Fruit fly (Drosophila melanogaster) whole organism, pupa: ENCODE data around the gene Iyd.

Experiments used
- CG10348 ChIP-seq: fragments of 200-800 bp; sonication (Bioruptor generic); IDR thresholded peaks from 2 replicates; pipeline ENCODE4 v1.3.6; 2022; ENCODE audit warnings: missing biosample characterization, missing genetic modification characterization
- CG12605 ChIP-seq: fragments of 200-800 bp; sonication (Bioruptor generic); IDR thresholded peaks from 2 replicates; pipeline ENCODE4 v1.3.6; 2022; ENCODE audit warnings: missing biosample characterization, missing genetic modification characterization
- CG13204 ChIP-seq: fragments of 200-800 bp; sonication (Bioruptor generic); optimal IDR thresholded peaks from 2 replicates; lab custom pipeline; 2018; ENCODE audit warnings: missing biosample characterization, mild to moderate bottlenecking, missing genetic modification characterization, moderate library complexity
- CG14655 ChIP-seq: fragments of 200-800 bp; sonication (Bioruptor generic); optimal IDR thresholded peaks from 3 replicates; lab custom pipeline; 2017; ENCODE audit warnings: mild to moderate bottlenecking, missing biosample characterization, missing genetic modification reagents, missing genetic modification characterization
- CG15710 ChIP-seq: fragments of 200-800 bp; sonication (Bioruptor generic); optimal IDR thresholded peaks from 2 replicates; lab custom pipeline; 2018; ENCODE audit warnings: missing biosample characterization, mild to moderate bottlenecking, missing genetic modification characterization, moderate library complexity
- CG17806 ChIP-seq: fragments of 200-800 bp; sonication (Bioruptor generic); optimal IDR thresholded peaks from 2 replicates; lab custom pipeline; 2018; ENCODE audit warnings: missing biosample characterization, mild to moderate bottlenecking, missing genetic modification characterization, moderate library complexity
- CG32121 ChIP-seq: fragments of 200-800 bp; sonication (Bioruptor generic); IDR thresholded peaks from 2 replicates; pipeline ENCODE4 v1.3.6; 2022; ENCODE audit warnings: missing biosample characterization, missing genetic modification characterization
- CG34367 ChIP-seq: fragments of 200-800 bp; sonication (Bioruptor generic); optimal IDR thresholded peaks from 2 replicates; lab custom pipeline; 2018; ENCODE audit warnings: missing biosample characterization, mild to moderate bottlenecking, missing genetic modification characterization
- CG4496 ChIP-seq: fragments of 200-800 bp; sonication (Bioruptor generic); IDR thresholded peaks from 3 replicates; pipeline ENCODE4 v1.3.6; 2022; ENCODE audit warnings: missing biosample characterization, missing genetic modification characterization
- CG8159 ChIP-seq: fragments of 200-800 bp; sonication (Bioruptor generic); optimal IDR thresholded peaks from 3 replicates; lab custom pipeline; 2018; ENCODE audit warnings: missing biosample characterization, mild to moderate bottlenecking, missing genetic modification characterization, moderate library complexity
- CG8301 ChIP-seq: fragments of 200-800 bp; sonication (Bioruptor generic); optimal IDR thresholded peaks from 2 replicates; lab custom pipeline; 2018; ENCODE audit warnings: missing biosample characterization, mild to moderate bottlenecking, missing genetic modification characterization
- CG9948 ChIP-seq: fragments of 200-800 bp; sonication (Bioruptor generic); optimal IDR thresholded peaks from 2 replicates; lab custom pipeline; 2018; ENCODE audit warnings: missing biosample characterization, mild to moderate bottlenecking, missing genetic modification characterization, moderate library complexity
- D1 ChIP-seq: fragments of 200-800 bp; sonication (Bioruptor generic); optimal IDR thresholded peaks from 2 replicates; lab custom pipeline; 2018; ENCODE audit warnings: missing biosample characterization, mild to moderate bottlenecking, missing genetic modification characterization, moderate library complexity
- EcR ChIP-seq: fragments of 200-800 bp; sonication (Bioruptor generic); optimal IDR thresholded peaks from 3 replicates; lab custom pipeline; 2019; ENCODE audit warnings: missing biosample characterization, missing genetic modification characterization, mild to moderate bottlenecking, moderate library complexity, missing genetic modification reagents
- Ets98B ChIP-seq: fragments of 200-800 bp; sonication (Bioruptor generic); IDR thresholded peaks from 2 replicates; pipeline ENCODE4 v1.3.6; 2022; ENCODE audit warnings: missing biosample characterization, missing genetic modification characterization
- Pif1A ChIP-seq: fragments of 200-800 bp; sonication (Bioruptor generic); optimal IDR thresholded peaks from 3 replicates; lab custom pipeline; 2016; ENCODE audit warnings: missing biosample characterization, missing genetic modification characterization
- Pif1B ChIP-seq: fragments of 200-800 bp; sonication (Bioruptor generic); optimal IDR thresholded peaks from 3 replicates; lab custom pipeline; 2016; ENCODE audit warnings: missing biosample characterization, missing genetic modification characterization
- Snoo ChIP-seq: fragments of 200-800 bp; sonication (Bioruptor generic); optimal IDR thresholded peaks from 3 replicates; lab custom pipeline; 2017; ENCODE audit warnings: missing biosample characterization, mild to moderate bottlenecking, missing genetic modification characterization, inconsistent platforms
- fd96Ca ChIP-seq: fragments of 200-800 bp; sonication (Bioruptor generic); IDR thresholded peaks from 3 replicates; pipeline ENCODE4 v1.3.6; 2022; ENCODE audit warnings: missing biosample characterization, missing genetic modification characterization
- gl ChIP-seq: fragments of 200-800 bp; sonication (Bioruptor generic); optimal IDR thresholded peaks from 2 replicates; lab custom pipeline; 2018; ENCODE audit warnings: missing biosample characterization, mild to moderate bottlenecking, missing genetic modification characterization
- rn ChIP-seq: fragments of 200-800 bp; sonication (Bioruptor generic); IDR thresholded peaks from 2 replicates; pipeline ENCODE4 v1.3.6; 2022; ENCODE audit warnings: missing biosample characterization, missing genetic modification characterization

The Iyd gene

dm6 chr3L:11083605-11084004, 12.4 kb downstream of the Iyd start:
- TF ChIP-seq CG15710 (tag; lab: Kevin White, UChicago) (no peak), EcR (peak; percentile 15), CG8159 (tag; lab: Kevin White, UChicago) (no peak), CG32121 (GFP tag; lab: Robert Waterston, UW) (no peak), Ets98B (GFP tag; lab: Robert Waterston, UW) (peak; percentile 11; the same call in 1 of the 2 replicates)

dm6 chr3L:11074043-11074853, 21.8 kb downstream of the Iyd start, which contains the start of the genes Pfdn2 and Noc1:
TSS of gene Pfdn2 (minus strand) at chr3L:11074388.
TSS of gene Noc1 (plus strand) at chr3L:11074769.
- TF ChIP-seq CG15710 (tag; lab: Kevin White, UChicago) (peak; percentile 23), rn (GFP tag; lab: Robert Waterston, UW) (no peak), fd96Ca (GFP tag; lab: Robert Waterston, UW) (no peak), CG32121 (GFP tag; lab: Robert Waterston, UW) (no peak), Ets98B (GFP tag; lab: Robert Waterston, UW) (0 out of 2 replicates have a peak, but pooled peaks have one; percentile 25), CG4496 (GFP tag; lab: Robert Waterston, UW) (no peak), CG8159 (tag; lab: Kevin White, UChicago) (no peak), CG17806 (peak; percentile 36)
- TF ChIP-seq, all 21 proteins: peak for 3

DNA sequence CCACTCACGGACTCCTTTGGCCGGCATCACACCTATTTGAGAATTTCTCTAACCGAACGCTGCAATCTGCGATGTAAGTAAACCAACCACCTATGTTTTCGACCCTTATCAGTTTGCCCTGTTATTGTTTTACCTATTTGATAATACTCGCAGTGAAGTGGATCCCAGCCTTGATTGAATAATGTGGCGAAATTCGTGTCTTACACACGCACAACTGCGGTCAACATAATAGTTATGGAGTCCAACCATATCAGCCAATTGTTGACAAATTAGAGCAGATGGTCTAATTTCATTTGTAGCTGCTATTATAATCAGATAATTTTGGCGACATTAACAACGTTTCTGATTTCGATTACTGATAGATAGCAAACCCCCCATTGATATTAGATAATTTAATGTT, 25.0 kb downstream of the Iyd start:
- TF ChIP-seq fd96Ca (GFP tag; lab: Robert Waterston, UW) (no peak), CG12605 (GFP tag; lab: Robert Waterston, UW) (no peak), CG8301 (tag; lab: Kevin White, UChicago) (no peak), EcR (no peak), rn (GFP tag; lab: Robert Waterston, UW) (no peak), CG15710 (tag; lab: Kevin White, UChicago) (no peak), CG32121 (GFP tag; lab: Robert Waterston, UW) (no peak), CG13204 (GFP tag; lab: Kevin White, UChicago) (no peak), Ets98B (GFP tag; lab: Robert Waterston, UW) (no peak), CG14655 (no peak), CG4496 (GFP tag; lab: Robert Waterston, UW) (no peak), CG17806 (no peak), CG10348 (GFP tag; lab: Robert Waterston, UW) (no peak), Pif1B (no peak), CG9948 (no peak), CG8159 (tag; lab: Kevin White, UChicago) (no peak), D1 (tag; lab: Kevin White, UChicago) (no peak)

dm6 chr3L:11070372-11070854, 25.6 kb downstream of the Iyd start, which contains the start of gene Mocs1:
TSS of gene Mocs1 (plus strand) at chr3L:11070526.
- TF ChIP-seq CG34367 (no peak), fd96Ca (GFP tag; lab: Robert Waterston, UW) (peak; percentile 48; the same call in 2 of the 3 replicates), CG32121 (GFP tag; lab: Robert Waterston, UW) (peak; percentile 54), Ets98B (GFP tag; lab: Robert Waterston, UW) (peak; percentile 53; the same call in 1 of the 2 replicates)

- no peak for TF ChIP-seq D1 (tag; lab: Kevin White, UChicago)
These were observed 26.3 kb downstream of the Iyd start, which contains the start of gene CG6310 for dm6 chr3L:11069764-11070163. TSS of gene CG6310 (minus strand) at chr3L:11069864.

DNA sequence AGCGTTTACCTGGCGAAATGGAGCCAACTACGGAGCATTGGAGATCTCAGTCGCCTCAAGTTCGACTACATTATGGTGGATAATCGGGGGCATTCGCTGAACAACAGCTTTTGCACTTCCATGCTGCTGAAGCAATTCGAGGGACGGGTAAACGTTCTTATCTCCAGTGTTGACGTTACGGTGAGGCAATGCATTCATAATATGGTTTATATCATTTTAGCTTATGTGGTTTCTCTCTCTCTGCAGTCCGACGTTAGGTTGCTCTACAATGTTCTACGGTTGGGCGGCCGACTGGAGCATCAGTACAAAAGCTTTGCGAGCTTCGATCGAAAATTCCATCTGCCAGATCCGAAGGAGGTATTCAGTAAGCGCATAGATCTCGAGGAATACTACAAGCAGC, 30.2 kb downstream of the Iyd start:
- no peak for TF ChIP-seq Pif1B
- TF ChIP-seq CG9948 = no peak
- no peak for TF ChIP-seq gl (tag; lab: Kevin White, UChicago)
- no peak for TF ChIP-seq EcR
- TF ChIP-seq CG32121 (GFP tag; lab: Robert Waterston, UW) = peak; percentile 16; the same call in 1 of the 2 replicates
- TF ChIP-seq Pif1A = no peak
- no peak for TF ChIP-seq CG15710 (tag; lab: Kevin White, UChicago)
- TF ChIP-seq CG17806 = no peak
- TF ChIP-seq CG10348 (GFP tag; lab: Robert Waterston, UW) = no peak

DNA sequence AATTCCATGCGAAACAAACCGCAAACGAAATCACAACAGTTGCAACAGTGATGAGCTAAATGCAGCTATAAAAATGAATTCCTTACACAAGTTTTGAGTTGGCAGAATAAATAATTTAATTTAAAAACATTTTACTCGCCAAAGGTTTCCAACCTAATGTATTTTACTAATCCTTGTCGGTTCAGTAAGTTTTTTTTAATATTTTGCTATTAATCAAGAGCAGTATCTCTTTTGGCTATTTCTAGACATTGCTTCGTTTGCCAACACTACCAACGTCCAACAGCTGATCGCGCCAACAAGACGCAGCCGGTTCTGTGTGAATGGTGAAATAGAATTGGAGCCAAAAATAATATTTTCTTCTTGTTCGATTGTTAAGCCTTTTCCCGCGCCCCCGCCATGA, 31.4 kb downstream of the Iyd start, which contains the start of the genes CG32075, CG45101 and SuUR:
CG32075 (minus strand) TSS at position 253 of the 400 bp plus-strand sequence.
CG45101 (plus strand) TSS at position 303 of the 400 bp plus-strand sequence.
SuUR (plus strand) TSS at position 303 of the 400 bp plus-strand sequence.
- TF ChIP-seq CG15710 (tag; lab: Kevin White, UChicago) = peak; percentile 78
- peak; percentile 78 for TF ChIP-seq Pif1A
- peak; percentile 52 for TF ChIP-seq CG8159 (tag; lab: Kevin White, UChicago)
- TF ChIP-seq CG32121 (GFP tag; lab: Robert Waterston, UW) = peak; percentile 86
- no peak for TF ChIP-seq CG14655
- TF ChIP-seq fd96Ca (GFP tag; lab: Robert Waterston, UW) = peak; percentile 52; the same call in 2 of the 3 replicates
- TF ChIP-seq CG8301 (tag; lab: Kevin White, UChicago) = peak; percentile 70
- no peak for TF ChIP-seq CG12605 (GFP tag; lab: Robert Waterston, UW)
- peak; percentile 83 for TF ChIP-seq CG4496 (GFP tag; lab: Robert Waterston, UW)
- TF ChIP-seq CG17806 = peak; percentile 75
- TF ChIP-seq Ets98B (GFP tag; lab: Robert Waterston, UW) = peak; percentile 77
- TF ChIP-seq gl (tag; lab: Kevin White, UChicago) = no peak
- peak; percentile 69 for TF ChIP-seq rn (GFP tag; lab: Robert Waterston, UW)
- no peak for TF ChIP-seq D1 (tag; lab: Kevin White, UChicago)
- no peak for TF ChIP-seq CG10348 (GFP tag; lab: Robert Waterston, UW)
- TF ChIP-seq EcR = no peak
- peak; percentile 56 for TF ChIP-seq CG34367
- TF ChIP-seq CG13204 (GFP tag; lab: Kevin White, UChicago) = no peak
- TF ChIP-seq CG9948 = peak; percentile 74
- TF ChIP-seq Snoo (tag; lab: Kevin White, UChicago) = peak; percentile 76
- peak; percentile 71 for TF ChIP-seq Pif1B
